Worm (Caenorhabditis elegans) whole organism, late embryonic: Measurements from ENCODE around the gene Y102A11A.9.

Source experiments
- F13H6.1 ChIP-seq: sonication (generic microtip); optimal IDR thresholded peaks from 2 replicates; lab custom pipeline; 2016; ENCODE audit warnings: missing genetic modification characterization, missing compliant biosample characterization
- K02D7.2 ChIP-seq: sonication (generic microtip); optimal IDR thresholded peaks from 2 replicates; lab custom pipeline; 2017; ENCODE audit warnings: mild to moderate bottlenecking, missing genetic modification characterization, missing compliant biosample characterization
- T23F11.4 ChIP-seq: fragments of 200-800 bp; sonication (Bioruptor generic); optimal IDR thresholded peaks from 2 replicates; lab custom pipeline; 2018; ENCODE audit warnings: mild to moderate bottlenecking, missing genetic modification characterization, missing compliant biosample characterization
- Y22D7AL.16 ChIP-seq: sonication (generic microtip); optimal IDR thresholded peaks from 2 replicates; lab custom pipeline; 2016; ENCODE audit warnings: missing genetic modification characterization, missing compliant biosample characterization
- ahr-1 ChIP-seq: sonication (generic microtip); optimal IDR thresholded peaks from 2 replicates; lab custom pipeline; 2016; ENCODE audit warnings: missing genetic modification characterization, missing compliant biosample characterization
- ceh-19 ChIP-seq: fragments of 200-800 bp; sonication (Bioruptor generic); optimal IDR thresholded peaks from 2 replicates; lab custom pipeline; 2018; ENCODE audit warnings: mild to moderate bottlenecking, missing genetic modification characterization, missing compliant biosample characterization
- ceh-2 ChIP-seq: sonication (generic microtip); optimal IDR thresholded peaks from 2 replicates; lab custom pipeline; 2016; ENCODE audit warnings: missing genotype, missing genetic modification characterization, missing compliant biosample characterization
- ceh-31 ChIP-seq: sonication (generic microtip); optimal IDR thresholded peaks from 2 replicates; lab custom pipeline; 2016; ENCODE audit warnings: missing genetic modification characterization, missing compliant biosample characterization
- ceh-34 ChIP-seq: sonication (generic microtip); optimal IDR thresholded peaks from 2 replicates; lab custom pipeline; 2016; ENCODE audit warnings: mild to moderate bottlenecking, missing genetic modification characterization, missing compliant biosample characterization
- ceh-45 ChIP-seq: fragments of 200-800 bp; sonication (Bioruptor generic); IDR thresholded peaks from 2 replicates; pipeline ENCODE4 v1.3.6; 2022; ENCODE audit warnings: missing genetic modification reagents, missing genetic modification characterization, missing compliant biosample characterization
- ceh-48 ChIP-seq: sonication (generic microtip); optimal IDR thresholded peaks from 2 replicates; lab custom pipeline; 2016; ENCODE audit warnings: missing genetic modification characterization, inconsistent platforms, missing compliant biosample characterization
- che-1 ChIP-seq: sonication (generic microtip); optimal IDR thresholded peaks from 2 replicates; lab custom pipeline; 2016; ENCODE audit warnings: mild to moderate bottlenecking, missing genetic modification characterization, missing compliant biosample characterization
- dmd-4 ChIP-seq: sonication (generic microtip); optimal IDR thresholded peaks from 2 replicates; lab custom pipeline; 2016; ENCODE audit warnings: borderline replicate concordance, missing genetic modification characterization, missing compliant biosample characterization
- dve-1 ChIP-seq: sonication (generic microtip); optimal IDR thresholded peaks from 2 replicates; lab custom pipeline; 2017; ENCODE audit warnings: antibody characterized with exemption, mild to moderate bottlenecking, missing genetic modification characterization, missing compliant biosample characterization
- elt-4 ChIP-seq: sonication (generic microtip); optimal IDR thresholded peaks from 2 replicates; lab custom pipeline; 2016; ENCODE audit warnings: missing genetic modification characterization, missing compliant biosample characterization
- ets-4 ChIP-seq: sonication (generic microtip); optimal IDR thresholded peaks from 2 replicates; lab custom pipeline; 2016; ENCODE audit warnings: missing genetic modification characterization, missing compliant biosample characterization
- fkh-10 ChIP-seq: fragments of 150-350 bp; optimal IDR thresholded peaks from 2 replicates; lab custom pipeline; 2014; ENCODE audit warnings: missing biosample characterization, missing genetic modification reagents, missing genetic modification characterization
- fkh-6 ChIP-seq: sonication (generic microtip); optimal IDR thresholded peaks from 2 replicates; lab custom pipeline; 2016; ENCODE audit warnings: missing genetic modification characterization, missing compliant biosample characterization
- gmeb-2 ChIP-seq: sonication (generic microtip); optimal IDR thresholded peaks from 2 replicates; lab custom pipeline; 2016; ENCODE audit warnings: missing genetic modification characterization, inconsistent platforms, missing compliant biosample characterization
- hlh-30 ChIP-seq: sonication (generic microtip); optimal IDR thresholded peaks from 2 replicates; lab custom pipeline; 2017; ENCODE audit warnings: antibody characterized with exemption, missing genetic modification characterization, missing compliant biosample characterization; ENCODE audit not compliant: insufficient read depth
- hlh-8 ChIP-seq: sonication (generic microtip); optimal IDR thresholded peaks from 2 replicates; lab custom pipeline; 2016; ENCODE audit warnings: missing genotype, missing genetic modification characterization, missing compliant biosample characterization
- lim-6 ChIP-seq: sonication (generic microtip); optimal IDR thresholded peaks from 2 replicates; lab custom pipeline; 2016; ENCODE audit warnings: missing genetic modification characterization, missing compliant biosample characterization
- lin-11 ChIP-seq: fragments of 200-800 bp; sonication (Bioruptor generic); optimal IDR thresholded peaks from 2 replicates; lab custom pipeline; 2018; ENCODE audit warnings: mild to moderate bottlenecking, missing genetic modification characterization, missing compliant biosample characterization
- madf-2 ChIP-seq: sonication (generic microtip); optimal IDR thresholded peaks from 2 replicates; lab custom pipeline; 2017; ENCODE audit warnings: missing genetic modification characterization, missing compliant biosample characterization
- nhr-11 ChIP-seq: fragments of 150-350 bp; optimal IDR thresholded peaks from 2 replicates; lab custom pipeline; 2014; ENCODE audit warnings: missing biosample characterization, missing genetic modification characterization
- nhr-232 ChIP-seq: sonication (generic microtip); optimal IDR thresholded peaks from 2 replicates; lab custom pipeline; 2016; ENCODE audit warnings: missing genetic modification characterization, missing compliant biosample characterization
- npax-4 ChIP-seq: sonication (generic microtip); optimal IDR thresholded peaks from 2 replicates; lab custom pipeline; 2016; ENCODE audit warnings: missing genetic modification characterization, missing compliant biosample characterization
- pag-3 ChIP-seq: sonication (generic microtip); optimal IDR thresholded peaks from 2 replicates; lab custom pipeline; 2016; ENCODE audit warnings: missing compliant biosample characterization, missing genetic modification characterization, borderline replicate concordance
- pat-9 ChIP-seq: fragments of 200-800 bp; sonication (Bioruptor generic); optimal IDR thresholded peaks from 2 replicates; lab custom pipeline; 2018; ENCODE audit warnings: mild to moderate bottlenecking, missing genetic modification characterization, moderate library complexity, missing compliant biosample characterization
- pax-1 ChIP-seq: fragments of 150-350 bp; optimal IDR thresholded peaks from 2 replicates; lab custom pipeline; 2014; ENCODE audit warnings: missing biosample characterization, missing genetic modification characterization
- pha-2 ChIP-seq: sonication (generic microtip); optimal IDR thresholded peaks from 2 replicates; lab custom pipeline; 2017; ENCODE audit warnings: mild to moderate bottlenecking, missing genetic modification characterization, missing compliant biosample characterization
- pha-4 ChIP-seq: fragments of 150-350 bp; optimal IDR thresholded peaks from 2 replicates; lab custom pipeline; 2018; ENCODE audit warnings: missing biosample characterization, missing genetic modification reagents, missing genetic modification characterization
- pqm-1 ChIP-seq: sonication (generic microtip); optimal IDR thresholded peaks from 2 replicates; lab custom pipeline; 2016; ENCODE audit warnings: missing genetic modification characterization, missing compliant biosample characterization
- ref-2 ChIP-seq: sonication (generic microtip); optimal IDR thresholded peaks from 2 replicates; lab custom pipeline; 2016; ENCODE audit warnings: missing genetic modification characterization, missing compliant biosample characterization
- rnt-1 ChIP-seq: sonication (generic microtip); optimal IDR thresholded peaks from 2 replicates; lab custom pipeline; 2016; ENCODE audit warnings: missing genetic modification characterization, missing compliant biosample characterization
- sox-2 ChIP-seq: fragments of 200-800 bp; sonication (Bioruptor generic); IDR thresholded peaks from 2 replicates; pipeline ENCODE4 v1.3.6; 2022; ENCODE audit warnings: missing genetic modification reagents, missing genetic modification characterization, missing compliant biosample characterization
- sox-4 ChIP-seq: sonication (generic microtip); optimal IDR thresholded peaks from 2 replicates; lab custom pipeline; 2017; ENCODE audit warnings: mild to moderate bottlenecking, missing genetic modification characterization, inconsistent platforms, missing compliant biosample characterization
- tbx-2 ChIP-seq: sonication (generic microtip); optimal IDR thresholded peaks from 2 replicates; lab custom pipeline; 2016; ENCODE audit warnings: missing genetic modification characterization, missing compliant biosample characterization
- tbx-7 ChIP-seq: sonication (generic microtip); optimal IDR thresholded peaks from 2 replicates; lab custom pipeline; 2016; ENCODE audit warnings: missing genotype, missing genetic modification characterization, missing compliant biosample characterization
- unc-55 ChIP-seq: sonication (generic microtip); optimal IDR thresholded peaks from 2 replicates; lab custom pipeline; 2017; ENCODE audit warnings: missing biosample characterization, missing genetic modification reagents, missing genetic modification characterization
- unc-86 ChIP-seq: sonication (generic microtip); optimal IDR thresholded peaks from 2 replicates; lab custom pipeline; 2016; ENCODE audit warnings: missing genetic modification characterization, missing compliant biosample characterization
- zip-5 ChIP-seq: sonication (generic microtip); optimal IDR thresholded peaks from 2 replicates; lab custom pipeline; 2016; ENCODE audit warnings: missing genetic modification characterization, missing compliant biosample characterization

The Y102A11A.9 gene

ce11 chrX:1997934-1998333, 15.0 kb upstream of the Y102A11A.9 start, which contains the start of gene Y40A1A.3:
TSS of gene Y40A1A.3 (minus strand) at chrX:1998034.
- no peak for TF ChIP-seq sox-2 (GFP tag; lab: Robert Waterston, UW)

DNA sequence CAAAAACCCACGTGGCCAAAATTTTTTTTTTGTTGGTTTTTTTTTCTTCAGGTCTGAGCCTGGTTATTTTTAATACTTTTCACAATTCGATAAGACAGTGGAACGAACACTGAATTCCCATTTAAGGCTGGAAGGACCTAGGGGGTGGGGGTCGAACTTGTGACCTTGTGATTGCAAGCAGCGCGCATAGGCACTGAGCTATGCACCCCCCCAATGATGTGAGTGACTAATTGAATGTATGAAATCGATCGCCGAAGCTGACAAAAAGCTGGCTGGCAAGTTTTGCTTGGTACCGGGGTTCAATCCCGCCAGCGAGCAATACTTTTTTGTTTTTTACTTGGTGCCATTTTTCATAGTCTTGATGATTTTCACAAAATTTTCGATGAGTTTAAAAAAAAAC, 14.1 kb upstream of the Y102A11A.9 start:
- TF ChIP-seq rnt-1 (tag; lab: Kevin White, UChicago), result no peak
- TF ChIP-seq ceh-34 (tag; lab: Kevin White, UChicago), result no peak
- no peak for TF ChIP-seq pha-2 (tag; lab: Kevin White, UChicago)
- TF ChIP-seq K02D7.2 (tag; lab: Kevin White, UChicago), result no peak
- no peak for TF ChIP-seq pax-1
- TF ChIP-seq nhr-11, result no peak
- no peak for TF ChIP-seq ceh-48 (tag; lab: Kevin White, UChicago)
- TF ChIP-seq ceh-2 (tag; lab: Kevin White, UChicago), result no peak
- TF ChIP-seq nhr-232 (tag; lab: Kevin White, UChicago), result no peak
- no peak for TF ChIP-seq tbx-7 (tag; lab: Kevin White, UChicago)
- TF ChIP-seq sox-4 (tag; lab: Kevin White, UChicago), result no peak
- TF ChIP-seq ahr-1 (tag; lab: Kevin White, UChicago), result no peak
- no peak for TF ChIP-seq ceh-31 (tag; lab: Kevin White, UChicago)
- TF ChIP-seq pag-3, result no peak
- TF ChIP-seq tbx-2 (tag; lab: Kevin White, UChicago), result no peak
- no peak for TF ChIP-seq gmeb-2
- no peak for TF ChIP-seq elt-4 (tag; lab: Kevin White, UChicago)
- no peak for TF ChIP-seq unc-55
- no peak for TF ChIP-seq fkh-6 (tag; lab: Kevin White, UChicago)
- no peak for TF ChIP-seq dmd-4 (tag; lab: Kevin White, UChicago)

DNA sequence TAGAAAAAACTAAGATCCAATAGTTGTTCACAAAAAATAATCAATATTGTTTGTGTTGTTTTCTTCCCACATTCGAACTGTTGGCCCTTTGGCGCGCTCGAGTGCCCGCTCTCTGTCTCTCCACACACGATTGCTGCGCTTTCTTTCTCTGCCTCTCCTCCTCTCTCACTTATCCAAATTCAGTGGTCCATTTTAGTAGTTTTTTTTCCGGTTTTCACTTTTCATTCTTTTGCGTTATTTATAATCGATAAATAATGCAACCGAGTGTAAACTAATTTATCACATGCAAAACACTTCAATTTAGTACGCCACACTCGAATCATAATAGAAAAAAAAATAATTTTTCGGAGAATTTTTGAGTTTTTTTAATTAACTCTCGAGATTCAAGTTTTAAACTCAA, 12.4 kb upstream of the Y102A11A.9 start:
- TF ChIP-seq npax-4 (tag; lab: Kevin White, UChicago), result no peak
- TF ChIP-seq elt-4 (tag; lab: Kevin White, UChicago), result no peak
- no peak for TF ChIP-seq pat-9 (tag; lab: Kevin White, UChicago)
- no peak for TF ChIP-seq ref-2 (tag; lab: Kevin White, UChicago)
- no peak for TF ChIP-seq lin-11
- no peak for TF ChIP-seq zip-5 (tag; lab: Kevin White, UChicago)
- no peak for TF ChIP-seq hlh-30 (tag; lab: Kevin White, UChicago)
- TF ChIP-seq ceh-48 (tag; lab: Kevin White, UChicago), result no peak
- no peak for TF ChIP-seq ceh-34 (tag; lab: Kevin White, UChicago)
- no peak for TF ChIP-seq F13H6.1 (tag; lab: Kevin White, UChicago)
- TF ChIP-seq dve-1 (tag; lab: Kevin White, UChicago), result no peak
- TF ChIP-seq sox-2 (GFP tag; lab: Robert Waterston, UW), result no peak
- TF ChIP-seq ceh-19, result no peak
- no peak for TF ChIP-seq Y22D7AL.16
- TF ChIP-seq ceh-2 (tag; lab: Kevin White, UChicago), result no peak
- no peak for TF ChIP-seq hlh-8 (tag; lab: Kevin White, UChicago)
- TF ChIP-seq ceh-45 (GFP tag; lab: Robert Waterston, UW), result no peak

DNA sequence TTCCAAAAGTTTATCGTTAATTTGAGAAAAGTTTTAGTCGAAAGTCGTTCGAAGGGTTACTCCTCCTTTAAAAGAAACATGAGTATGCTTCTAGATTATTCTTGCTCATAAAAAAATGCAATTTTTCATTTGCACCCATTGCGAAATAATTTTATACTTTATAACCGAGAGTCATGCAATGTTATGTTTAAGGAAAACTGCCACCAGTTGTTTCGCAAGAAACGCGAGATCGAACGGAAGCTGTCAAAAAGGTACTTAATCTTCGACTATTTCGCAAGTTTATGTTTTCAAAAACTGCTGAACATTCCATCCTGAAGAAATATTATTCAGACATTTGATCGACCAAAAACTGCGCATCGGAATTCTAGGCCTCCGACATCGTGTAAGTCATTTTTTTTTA, 961 bp downstream of the Y102A11A.9 start:
- no peak for TF ChIP-seq lim-6 (tag; lab: Kevin White, UChicago)
- no peak for TF ChIP-seq fkh-10 (GFP tag; lab: Kevin White, UChicago)
- no peak for TF ChIP-seq ref-2 (tag; lab: Kevin White, UChicago)
- TF ChIP-seq pqm-1 (tag; lab: Kevin White, UChicago), result no peak
- no peak for TF ChIP-seq ets-4 (tag; lab: Kevin White, UChicago)
- TF ChIP-seq unc-86 (tag; lab: Kevin White, UChicago), result no peak
- no peak for TF ChIP-seq madf-2 (tag; lab: Kevin White, UChicago)
- TF ChIP-seq T23F11.4 (GFP tag; lab: Kevin White, UChicago), result no peak
- no peak for TF ChIP-seq pha-4 (tag; lab: Kevin White, UChicago)
- TF ChIP-seq tbx-2 (tag; lab: Kevin White, UChicago), result no peak
- no peak for TF ChIP-seq che-1 (tag; lab: Kevin White, UChicago)
